Fruit fly (Drosophila melanogaster): ENCODE results near the gene CG10352.

CG10352 gene

dm6 chrX:11868866-11869265 is 8.1 kb downstream of the CG10352 start, which contains the start of the genes Nrd1 and CG1847 (continued):
- TF ChIP-seq CG10267 (tag; optimal IDR thresholded peaks at IDR 0.05), result peak; percentile 37
- no peak for TF ChIP-seq gro (GFP tag; optimal IDR thresholded peaks at IDR 0.05)
- no peak for TF ChIP-seq CG18476 (GFP tag; optimal IDR thresholded peaks at IDR 0.05)
- no peak for TF ChIP-seq Dek (tag; optimal IDR thresholded peaks at IDR 0.05)
- no peak for TF ChIP-seq Gug (GFP tag; IDR thresholded peaks at IDR 0.05)
- peak; percentile 72 for TF ChIP-seq BEAF-32 (GFP tag; optimal IDR thresholded peaks at IDR 0.05)
- no peak for TF ChIP-seq Hr3 (GFP tag; optimal IDR thresholded peaks at IDR 0.05)
- no peak for TF ChIP-seq E2f1 (GFP tag; IDR thresholded peaks at IDR 0.05)
- no peak for TF ChIP-seq CG14050 (GFP tag; IDR thresholded peaks at IDR 0.05)
- TF ChIP-seq Doc2 (GFP tag; IDR thresholded peaks at IDR 0.05), result no peak
- TF ChIP-seq MBD-R2 (GFP tag; IDR thresholded peaks at IDR 0.05), result peak; percentile 51
- TF ChIP-seq rib (GFP tag; IDR thresholded peaks at IDR 0.05), result no peak
- no peak for TF ChIP-seq CG9609 (GFP tag; optimal IDR thresholded peaks at IDR 0.05)
- TF ChIP-seq CG4404 (GFP tag; IDR thresholded peaks at IDR 0.05), result no peak
- no peak for TF ChIP-seq ase (GFP tag; IDR thresholded peaks at IDR 0.05)
- no peak for TF ChIP-seq H2.0 (GFP tag; IDR thresholded peaks at IDR 0.05)
- peak; percentile 91 for TF ChIP-seq sna (GFP tag; IDR thresholded peaks at IDR 0.05; ENCODE audit: partially characterized antibody)
- peak; percentile 61 for TF ChIP-seq CG30020 (tag; optimal IDR thresholded peaks at IDR 0.05)
- TF ChIP-seq jing (GFP tag; optimal IDR thresholded peaks at IDR 0.05), result no peak
- TF ChIP-seq Ets97D (GFP tag; optimal IDR thresholded peaks at IDR 0.05), result peak; percentile 17
- peak; percentile 95 for TF ChIP-seq HLH4C (GFP tag; IDR thresholded peaks at IDR 0.05; ENCODE audit: partially characterized antibody)
- 0 out of 3 replicates have a peak, but pooled peaks have one; percentile 17 for TF ChIP-seq row (GFP tag; IDR thresholded peaks at IDR 0.05)
- no peak for TF ChIP-seq chn (GFP tag; optimal IDR thresholded peaks at IDR 0.05)
- no peak for TF ChIP-seq ERR (GFP tag; optimal IDR thresholded peaks at IDR 0.05)
- peak; percentile 84 for TF ChIP-seq Scr (GFP tag; IDR thresholded peaks at IDR 0.05; ENCODE audit: partially characterized antibody)
- TF ChIP-seq ac (GFP tag; optimal IDR thresholded peaks at IDR 0.05), result no peak
- TF ChIP-seq da (GFP tag; optimal IDR thresholded peaks at IDR 0.05), result no peak
- peak; percentile 97 for TF ChIP-seq CG9437 (GFP tag; optimal IDR thresholded peaks at IDR 0.05)
- peak; percentile 83; the same call in 3 of the 4 replicates for TF ChIP-seq Dll (GFP tag; IDR thresholded peaks at IDR 0.05; ENCODE audit: partially characterized antibody)
- no peak for TF ChIP-seq Dad (GFP tag; optimal IDR thresholded peaks at IDR 0.05)
- TF ChIP-seq Hand (GFP tag; optimal IDR thresholded peaks at IDR 0.05), result no peak
- no peak for TF ChIP-seq ham (GFP tag; IDR thresholded peaks at IDR 0.05)
- TF ChIP-seq ttk (GFP tag; IDR thresholded peaks at IDR 0.05), result no peak
- TF ChIP-seq CG13624 (GFP tag; optimal IDR thresholded peaks at IDR 0.05), result no peak
- TF ChIP-seq Vsx1 (GFP tag; optimal IDR thresholded peaks at IDR 0.05), result no peak
- peak; percentile 30 for TF ChIP-seq CG14710 (tag; optimal IDR thresholded peaks at IDR 0.05)
- no peak for TF ChIP-seq dysf (GFP tag; IDR thresholded peaks at IDR 0.05)
- peak; percentile 78 for TF ChIP-seq CG6791 (GFP tag; IDR thresholded peaks at IDR 0.05; ENCODE audit: partially characterized antibody)
- TF ChIP-seq tna (GFP tag; IDR thresholded peaks at IDR 0.05; ENCODE audit: partially characterized antibody), result peak; percentile 87
- no peak for TF ChIP-seq CG10274 (GFP tag; optimal IDR thresholded peaks at IDR 0.05)
- TF ChIP-seq toy (GFP tag; IDR thresholded peaks at IDR 0.05), result no peak
- TF ChIP-seq ash1 (GFP tag; optimal IDR thresholded peaks at IDR 0.05), result no peak
- TF ChIP-seq NFAT (GFP tag; IDR thresholded peaks at IDR 0.05), result no peak
- TF ChIP-seq CG13287 (GFP tag; IDR thresholded peaks at IDR 0.05; ENCODE audit: partially characterized antibody), result peak; percentile 88
- peak; percentile 67 for TF ChIP-seq inv (GFP tag; IDR thresholded peaks at IDR 0.05; ENCODE audit: partially characterized antibody)
- TF ChIP-seq CG4424 (GFP tag; optimal IDR thresholded peaks at IDR 0.05), result no peak
- no peak for TF ChIP-seq CG8359 (GFP tag; optimal IDR thresholded peaks at IDR 0.05; ENCODE audit: borderline replicate concordance)
- no peak for TF ChIP-seq Dbx (GFP tag; IDR thresholded peaks at IDR 0.05)
- no peak for TF ChIP-seq CG18619 (GFP tag; optimal IDR thresholded peaks at IDR 0.05)
- no peak for TF ChIP-seq CG7745 (tag; optimal IDR thresholded peaks at IDR 0.05)
- no peak for TF ChIP-seq CG17912 (GFP tag; optimal IDR thresholded peaks at IDR 0.05)

Data from whole organism, embryonic.